Worm (Caenorhabditis elegans) whole organism, early embryonic: ENCODE measurements around the gene C04G6.11.

Experiments
- B0310.2 ChIP-seq: sonication (generic microtip); optimal IDR thresholded peaks from 2 replicates; lab custom pipeline; 2016; ENCODE audit warnings: mild to moderate bottlenecking, missing genetic modification characterization, missing compliant biosample characterization
- F13C5.2 ChIP-seq: sonication (generic microtip); optimal IDR thresholded peaks from 2 replicates; lab custom pipeline; 2017; ENCODE audit warnings: mild to moderate bottlenecking, missing genetic modification characterization, inconsistent platforms, missing compliant biosample characterization
- aly-1 ChIP-seq: sonication (generic microtip); optimal IDR thresholded peaks from 2 replicates; lab custom pipeline; 2016; ENCODE audit warnings: missing genetic modification characterization, missing compliant biosample characterization
- ama-1 ChIP-seq: fragments of 150-350 bp; optimal IDR thresholded peaks from 2 replicates; lab custom pipeline; 2014
- ceh-13 ChIP-seq: fragments of 200-800 bp; sonication (Bioruptor generic); optimal IDR thresholded peaks from 2 replicates; lab custom pipeline; 2018; ENCODE audit warnings: mild to moderate bottlenecking, missing genetic modification characterization, missing compliant biosample characterization
- ceh-36 ChIP-seq: sonication (generic microtip); optimal IDR thresholded peaks from 2 replicates; lab custom pipeline; 2016; ENCODE audit warnings: missing genetic modification characterization, inconsistent platforms, missing compliant biosample characterization
- ets-7 ChIP-seq: sonication (generic microtip); optimal IDR thresholded peaks from 2 replicates; lab custom pipeline; 2016; ENCODE audit warnings: missing genotype, missing genetic modification characterization, missing compliant biosample characterization
- flt-1 ChIP-seq: fragments of 200-800 bp; sonication (Bioruptor generic); IDR thresholded peaks from 2 replicates; pipeline ENCODE4 v1.3.6; 2022; ENCODE audit warnings: missing genetic modification characterization, missing compliant biosample characterization
- hmbx-1 ChIP-seq: sonication (generic microtip); optimal IDR thresholded peaks from 2 replicates; lab custom pipeline; 2016; ENCODE audit warnings: mild to moderate bottlenecking, missing genetic modification characterization, missing compliant biosample characterization
- hmg-4 ChIP-seq: fragments of 200-800 bp; sonication (Bioruptor generic); optimal IDR thresholded peaks from 2 replicates; lab custom pipeline; 2018; ENCODE audit warnings: mild to moderate bottlenecking, missing genetic modification characterization, missing compliant biosample characterization
- hnd-1 ChIP-seq: sonication (generic microtip); optimal IDR thresholded peaks from 2 replicates; lab custom pipeline; 2016; ENCODE audit warnings: missing genetic modification characterization, missing compliant biosample characterization
- pes-1 ChIP-seq: fragments of 200-800 bp; sonication (Bioruptor generic); IDR thresholded peaks from 2 replicates; pipeline ENCODE4 v1.3.6; 2022; ENCODE audit warnings: missing genetic modification reagents, missing genetic modification characterization, missing compliant biosample characterization
- scrt-1 ChIP-seq: fragments of 200-800 bp; sonication (Bioruptor generic); IDR thresholded peaks from 2 replicates; pipeline ENCODE4 v1.3.6; 2022; ENCODE audit warnings: missing genetic modification characterization, missing compliant biosample characterization
- sea-1 ChIP-seq: fragments of 200-800 bp; sonication (Bioruptor generic); conservative IDR thresholded peaks from 2 replicates; pipeline ENCODE4 v1.3.6; 2022; ENCODE audit warnings: missing genetic modification characterization, missing compliant biosample characterization
- tbx-11 ChIP-seq: fragments of 200-800 bp; sonication (Bioruptor generic); IDR thresholded peaks from 2 replicates; pipeline ENCODE4 v1.3.6; 2022; ENCODE audit warnings: missing genetic modification characterization, missing compliant biosample characterization
- tbx-37 ChIP-seq: fragments of 200-800 bp; sonication (Bioruptor generic); conservative IDR thresholded peaks from 2 replicates; pipeline ENCODE4 v1.3.6; 2022; ENCODE audit warnings: missing genetic modification reagents, missing genetic modification characterization, missing compliant biosample characterization
- tra-4 ChIP-seq: sonication (generic microtip); optimal IDR thresholded peaks from 2 replicates; lab custom pipeline; 2017; ENCODE audit warnings: missing genetic modification characterization, missing compliant biosample characterization

Gene C04G6.11

DNA sequence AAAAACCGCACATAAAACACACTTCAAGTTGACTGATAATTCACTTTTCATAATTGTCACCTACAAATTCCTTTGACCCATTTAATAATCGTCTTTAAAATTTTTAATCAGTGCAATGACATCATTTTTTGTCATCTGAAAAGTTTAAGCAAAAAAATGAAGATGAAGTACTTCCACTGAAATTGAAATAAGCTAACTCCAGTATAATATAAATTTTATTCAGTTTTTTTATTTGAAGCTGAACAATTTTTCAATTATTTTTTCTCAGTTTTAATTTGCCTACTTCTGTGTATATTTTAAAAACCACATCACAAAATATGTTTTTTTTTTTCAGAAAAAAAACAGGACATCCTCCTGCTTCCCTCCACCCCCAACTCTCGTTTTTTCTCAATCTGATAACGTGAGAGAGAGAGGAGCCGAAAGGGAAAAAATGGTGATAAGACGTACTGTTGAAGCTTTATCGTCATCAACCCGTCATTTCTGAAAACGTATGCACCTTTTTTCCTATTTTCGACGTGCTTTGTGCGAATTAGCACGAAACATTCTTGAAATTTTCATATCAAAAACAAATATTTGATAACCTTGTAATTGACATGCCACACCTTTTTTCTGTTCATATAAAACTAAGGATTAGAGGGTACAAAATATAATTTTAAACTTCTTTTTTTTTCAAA, at the start of gene C04G6.11, which contains the start of gene mpk-2:
Gene C04G6.11 (minus strand): TSS at position 51 of the 674 bp plus-strand sequence.
Gene mpk-2 (plus strand): TSS at position 335 of the 674 bp plus-strand sequence.
- TF ChIP-seq hmbx-1, result no peak
- TF ChIP-seq F13C5.2 (tag; lab: Kevin White, UChicago), result no peak
- TF ChIP-seq ceh-36 (tag; lab: Kevin White, UChicago), result no peak
- no peak for TF ChIP-seq B0310.2 (tag; lab: Kevin White, UChicago)
- TF ChIP-seq tra-4 (tag; lab: Kevin White, UChicago), result no peak
- TF ChIP-seq tbx-11 (GFP tag; lab: Robert Waterston, UW), result no peak
- TF ChIP-seq ceh-13 (GFP tag; lab: Kevin White, UChicago), result no peak
- TF ChIP-seq tbx-37, result no peak
- TF ChIP-seq ets-7, result no peak
- TF ChIP-seq pes-1 (GFP tag; lab: Robert Waterston, UW), result no peak
- no peak for TF ChIP-seq flt-1 (GFP tag; lab: Robert Waterston, UW)
- no peak for TF ChIP-seq aly-1

DNA sequence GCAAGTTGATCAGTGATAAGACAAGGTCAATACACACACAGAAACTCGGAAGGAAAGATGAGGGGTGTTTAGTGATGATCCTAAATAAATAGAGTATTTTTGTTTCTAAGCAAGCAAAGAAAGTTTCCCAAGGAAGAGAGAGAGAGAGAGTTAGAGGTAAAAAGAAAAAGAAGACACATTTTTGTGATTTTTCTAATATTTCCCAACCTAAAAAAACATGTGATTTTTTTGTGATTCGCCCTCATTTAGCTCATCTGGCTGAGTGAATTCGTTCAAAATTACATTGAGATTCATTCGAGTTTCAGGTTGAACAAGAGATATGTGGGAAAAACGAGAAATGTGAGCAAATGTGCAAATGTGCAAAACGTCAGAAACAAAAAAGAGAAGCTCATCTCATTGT, 47.2 kb upstream of the C04G6.11 start, which contains the start of gene srb-16:
Gene srb-16 (minus strand): TSS at position 101 of the 400 bp plus-strand sequence.
- TF ChIP-seq pes-1 (GFP tag; lab: Robert Waterston, UW), result no peak
- TF ChIP-seq aly-1, result no peak
- no peak for TF ChIP-seq ama-1 (lab: Kevin White, UChicago)
- no peak for TF ChIP-seq hmbx-1
- no peak for TF ChIP-seq scrt-1 (GFP tag; lab: Robert Waterston, UW)
- no peak for TF ChIP-seq F13C5.2 (tag; lab: Kevin White, UChicago)
- no peak for TF ChIP-seq tbx-37
- no peak for TF ChIP-seq tra-4 (tag; lab: Kevin White, UChicago)
- no peak for TF ChIP-seq B0310.2 (tag; lab: Kevin White, UChicago)
- no peak for TF ChIP-seq hmg-4 (GFP tag; lab: Kevin White, UChicago)
- no peak for TF ChIP-seq hnd-1
- no peak for TF ChIP-seq sea-1 (GFP tag; lab: Robert Waterston, UW)
- TF ChIP-seq ets-7, result no peak
- TF ChIP-seq ceh-13 (GFP tag; lab: Kevin White, UChicago), result no peak
- no peak for TF ChIP-seq ceh-36 (tag; lab: Kevin White, UChicago)
- TF ChIP-seq flt-1 (GFP tag; lab: Robert Waterston, UW), result no peak
- no peak for TF ChIP-seq tbx-11 (GFP tag; lab: Robert Waterston, UW)

- TF ChIP-seq ceh-36 (tag; lab: Kevin White, UChicago) (no peak), B0310.2 (tag; lab: Kevin White, UChicago) (no peak), hnd-1 (no peak), aly-1 (no peak), hmbx-1 (no peak), ceh-13 (GFP tag; lab: Kevin White, UChicago) (no peak), hmg-4 (GFP tag; lab: Kevin White, UChicago) (no peak), ets-7 (no peak), ama-1 (lab: Kevin White, UChicago) (no peak), tra-4 (tag; lab: Kevin White, UChicago) (no peak), pes-1 (GFP tag; lab: Robert Waterston, UW) (no peak), scrt-1 (GFP tag; lab: Robert Waterston, UW) (no peak), F13C5.2 (tag; lab: Kevin White, UChicago) (no peak), sea-1 (GFP tag; lab: Robert Waterston, UW) (no peak), flt-1 (GFP tag; lab: Robert Waterston, UW) (no peak), tbx-37 (no peak), tbx-11 (GFP tag; lab: Robert Waterston, UW) (no peak)
These were observed 44.7 kb upstream of the C04G6.11 start, which contains the start of gene F58A6.5 for ce11 chrII:5148349-5148748. Gene F58A6.5, minus strand, starts transcription at chrII:5148449.

ce11 chrII:5142619-5143018, 39.0 kb upstream of the C04G6.11 start, which contains the start of gene F58A6.1:
Gene F58A6.1, plus strand, starts transcription at chrII:5142919.
- TF ChIP-seq B0310.2 (tag; lab: Kevin White, UChicago) (no peak), ceh-36 (tag; lab: Kevin White, UChicago) (no peak), aly-1 (no peak), pes-1 (GFP tag; lab: Robert Waterston, UW) (no peak), hmg-4 (GFP tag; lab: Kevin White, UChicago) (no peak), ets-7 (no peak), ama-1 (lab: Kevin White, UChicago) (no peak), tbx-37 (no peak), F13C5.2 (tag; lab: Kevin White, UChicago) (no peak), tbx-11 (GFP tag; lab: Robert Waterston, UW) (no peak), sea-1 (GFP tag; lab: Robert Waterston, UW) (no peak)

- TF ChIP-seq tbx-11 (GFP tag; lab: Robert Waterston, UW) (no peak), hmg-4 (GFP tag; lab: Kevin White, UChicago) (no peak), F13C5.2 (tag; lab: Kevin White, UChicago) (no peak), scrt-1 (GFP tag; lab: Robert Waterston, UW) (no peak), sea-1 (GFP tag; lab: Robert Waterston, UW) (no peak), ceh-13 (GFP tag; lab: Kevin White, UChicago) (no peak), hnd-1 (no peak), ceh-36 (tag; lab: Kevin White, UChicago) (no peak), tbx-37 (no peak), ama-1 (lab: Kevin White, UChicago) (no peak), tra-4 (tag; lab: Kevin White, UChicago) (no peak), pes-1 (GFP tag; lab: Robert Waterston, UW) (no peak)
These were observed 38.4 kb upstream of the C04G6.11 start, which contains the start of gene nas-29 for ce11 chrII:5141945-5142514. Gene nas-29, minus strand, starts transcription at chrII:5142036.

DNA sequence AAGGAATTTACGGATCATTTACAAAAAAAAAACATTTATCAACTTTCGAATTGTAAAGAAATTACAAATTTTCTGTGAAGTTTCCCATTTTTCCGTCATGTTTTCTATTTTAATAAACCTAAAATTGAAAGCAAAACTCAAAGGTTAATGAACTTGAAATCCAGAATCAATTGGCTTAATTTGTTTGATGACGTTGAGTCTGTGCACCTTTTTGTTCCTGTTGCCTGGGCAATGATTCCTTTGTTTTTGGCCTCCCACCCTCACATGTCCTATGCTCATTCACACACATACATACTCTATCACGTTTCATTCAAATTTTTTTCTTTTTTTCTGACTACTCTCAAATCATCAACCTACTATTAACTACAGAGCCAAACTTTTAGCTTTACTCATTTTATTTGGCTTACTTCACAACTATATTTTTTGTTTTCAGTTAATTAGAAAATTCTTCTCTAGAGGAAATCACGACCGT, 32.7 kb upstream of the C04G6.11 start, which contains the start of gene F58A6.2:
Gene F58A6.2 (plus strand): TSS at position 422 of the 472 bp plus-strand sequence.
- TF ChIP-seq flt-1 (GFP tag; lab: Robert Waterston, UW), result no peak
- no peak for TF ChIP-seq aly-1
- no peak for TF ChIP-seq sea-1 (GFP tag; lab: Robert Waterston, UW)
- TF ChIP-seq tbx-11 (GFP tag; lab: Robert Waterston, UW), result no peak
- no peak for TF ChIP-seq pes-1 (GFP tag; lab: Robert Waterston, UW)
- TF ChIP-seq ceh-36 (tag; lab: Kevin White, UChicago), result no peak
- TF ChIP-seq hmbx-1, result no peak
- no peak for TF ChIP-seq ama-1 (lab: Kevin White, UChicago)
- TF ChIP-seq hmg-4 (GFP tag; lab: Kevin White, UChicago), result no peak
- TF ChIP-seq scrt-1 (GFP tag; lab: Robert Waterston, UW), result no peak
- TF ChIP-seq F13C5.2 (tag; lab: Kevin White, UChicago), result no peak
- no peak for TF ChIP-seq tbx-37
- no peak for TF ChIP-seq ceh-13 (GFP tag; lab: Kevin White, UChicago)
- no peak for TF ChIP-seq hnd-1
- TF ChIP-seq ets-7, result no peak
- TF ChIP-seq tra-4 (tag; lab: Kevin White, UChicago), result no peak
- TF ChIP-seq B0310.2 (tag; lab: Kevin White, UChicago), result no peak
